ENCODE assay signal across 6 worm cellular contexts in genomic region chrV:5200188-5200587, ce11.
TF ChIP-seq lines count a peak whose summit lies in the region.

No protein-coding gene starts in this region.

TF ChIP-seq in whole organism, L1 larva, 84 proteins besides CTCF, POLR2A, EP300 and RAD21 (continues in another document):
- TF ChIP-seq ceh-63 (GFP tag; optimal IDR thresholded peaks at IDR 0.05; lab: Kevin White, UChicago) (no peak), efl-1 (optimal IDR thresholded peaks at IDR 0.05; lab: Kevin White, UChicago) (no peak), efl-1 (GFP tag; optimal IDR thresholded peaks at IDR 0.05 in 1 of 2; lab: Kevin White, UChicago) (no peak), nhr-90 (tag; optimal IDR thresholded peaks at IDR 0.05; lab: Kevin White, UChicago; ENCODE audit: poor library complexity) (no peak), fkh-8 (tag; optimal IDR thresholded peaks at IDR 0.05; lab: Kevin White, UChicago) (no peak), ces-1 (GFP tag; optimal IDR thresholded peaks at IDR 0.05; lab: Kevin White, UChicago) (peak; percentile 76), C04F5.9 (tag; optimal IDR thresholded peaks at IDR 0.05; lab: Kevin White, UChicago) (no peak), ceh-82 (tag; optimal IDR thresholded peaks at IDR 0.05; lab: Kevin White, UChicago) (no peak), zip-4 (GFP tag; optimal IDR thresholded peaks at IDR 0.05; lab: Kevin White, UChicago) (no peak), lin-13 (GFP tag; optimal IDR thresholded peaks at IDR 0.05; lab: Kevin White, UChicago) (no peak), nhr-47 (tag; optimal IDR thresholded peaks at IDR 0.05; lab: Kevin White, UChicago) (peak; percentile 3), ceh-8 (GFP tag; optimal IDR thresholded peaks at IDR 0.05; lab: Kevin White, UChicago) (peak; percentile 31), ceh-90 (tag; optimal IDR thresholded peaks at IDR 0.05; lab: Kevin White, UChicago) (no peak), blmp-1 (tag; optimal IDR thresholded peaks at IDR 0.05; lab: Kevin White, UChicago) (no peak), nhr-71 (tag; optimal IDR thresholded peaks at IDR 0.05; lab: Kevin White, UChicago) (peak; percentile 14)

TF ChIP-seq in whole organism, L2 larva, 48 proteins besides CTCF, POLR2A, EP300 and RAD21:
- TF ChIP-seq nhr-25 (tag; optimal IDR thresholded peaks at IDR 0.05; lab: Kevin White, UChicago): no peak
- peak; percentile 41 for TF ChIP-seq sma-9 (GFP tag; optimal IDR thresholded peaks at IDR 0.05; lab: Kevin White, UChicago)
- TF ChIP-seq sma-9 (tag; optimal IDR thresholded peaks at IDR 0.05; lab: Kevin White, UChicago): no peak
- no peak for TF ChIP-seq sma-3 (GFP tag; optimal IDR thresholded peaks at IDR 0.05; lab: Kevin White, UChicago)
- no peak for TF ChIP-seq lin-11 (tag; optimal IDR thresholded peaks at IDR 0.05; lab: Kevin White, UChicago)
- no peak for TF ChIP-seq lin-39 (tag; optimal IDR thresholded peaks at IDR 0.05; lab: Kevin White, UChicago)
- no peak for TF ChIP-seq mab-5 (tag; optimal IDR thresholded peaks at IDR 0.05; lab: Kevin White, UChicago)
- TF ChIP-seq crh-2 (tag; optimal IDR thresholded peaks at IDR 0.05; lab: Kevin White, UChicago): no peak

TF ChIP-seq in whole organism, L3 larva, 47 proteins besides CTCF, POLR2A, EP300 and RAD21:
- peak; percentile 68 for TF ChIP-seq fkh-10 (GFP tag; optimal IDR thresholded peaks at IDR 0.05; lab: Kevin White, UChicago)
- TF ChIP-seq nhr-77 (tag; optimal IDR thresholded peaks at IDR 0.05; lab: Kevin White, UChicago): no peak

TF ChIP-seq in whole organism, L4 larva, 104 proteins besides CTCF, POLR2A, EP300 and RAD21:
- TF ChIP-seq fkh-10 (GFP tag; optimal IDR thresholded peaks at IDR 0.05; lab: Kevin White, UChicago) (peak; percentile 51), ces-1 (GFP tag; optimal IDR thresholded peaks at IDR 0.05; lab: Kevin White, UChicago) (peak; percentile 91), ZK546.5 (tag; optimal IDR thresholded peaks at IDR 0.05; lab: Kevin White, UChicago) (no peak), egl-43 (GFP tag; IDR thresholded peaks at IDR 0.05; lab: Robert Waterston, UW) (no peak), nhr-25 (tag; optimal IDR thresholded peaks at IDR 0.05; lab: Kevin White, UChicago; ENCODE audit: borderline replicate concordance, insufficient read depth) (no peak), lin-38 (GFP tag; IDR thresholded peaks at IDR 0.05; lab: Robert Waterston, UW) (no peak), unc-62 (GFP tag; optimal IDR thresholded peaks at IDR 0.05 in 1 of 2; lab: Kevin White, UChicago) (peak in 1 of 2 experiments; percentile 44), unc-62 (tag; optimal IDR thresholded peaks at IDR 0.05; lab: Kevin White, UChicago) (no peak), hif-1 (tag; optimal IDR thresholded peaks at IDR 0.05; lab: Kevin White, UChicago) (no peak), ZK337.2 (GFP tag; IDR thresholded peaks at IDR 0.05; lab: Robert Waterston, UW) (no peak), F37D6.2 (tag; optimal IDR thresholded peaks at IDR 0.05; lab: Kevin White, UChicago) (no peak), rbr-2 (tag; optimal IDR thresholded peaks at IDR 0.05; lab: Kevin White, UChicago) (peak; percentile 8)
TF ChIP-seq in whole organism, L4 larva: peak in this region for 4.

TF ChIP-seq in whole organism, late embryonic, 69 proteins besides CTCF, POLR2A, EP300 and RAD21:
- TF ChIP-seq unc-55 (GFP tag; optimal IDR thresholded peaks at IDR 0.05; lab: Kevin White, UChicago): no peak
- TF ChIP-seq unc-42 (tag; optimal IDR thresholded peaks at IDR 0.05; lab: Kevin White, UChicago): peak; percentile 98
- TF ChIP-seq tbx-2 (tag; optimal IDR thresholded peaks at IDR 0.05; lab: Kevin White, UChicago): no peak
- TF ChIP-seq pha-4 (tag; optimal IDR thresholded peaks at IDR 0.05; lab: Kevin White, UChicago): no peak
- peak; percentile 48 for TF ChIP-seq fkh-10 (GFP tag; optimal IDR thresholded peaks at IDR 0.05; lab: Kevin White, UChicago)

TF ChIP-seq in whole organism, mixed stage, embryonic, 35 proteins besides CTCF, POLR2A, EP300 and RAD21:
- no peak for TF ChIP-seq unc-62 (GFP tag; optimal IDR thresholded peaks at IDR 0.05; lab: Kevin White, UChicago)
- TF ChIP-seq ces-1 (GFP tag; optimal IDR thresholded peaks at IDR 0.05; lab: Kevin White, UChicago): peak; percentile 99
- TF ChIP-seq nhr-237 (tag; optimal IDR thresholded peaks at IDR 0.05; lab: Kevin White, UChicago): no peak
- no peak for TF ChIP-seq sptf-1 (tag; optimal IDR thresholded peaks at IDR 0.05; lab: Kevin White, UChicago)

Comparison
In these comparisons a context has a peak if more than half of its experiments do, and no peak if none do; other contexts are left out.
1. Of the 29 proteins assayed by ChIP-seq in both whole organism, L4 larva and whole organism, L1 larva: peak only in whole organism, L4 larva: none; only in whole organism, L1 larva: none; in both: ces-1 and fkh-10; in neither: 26; mixed calls (peak in some experiments, not most) for 1.